Worm (Caenorhabditis elegans) whole organism, mixed stage, embryonic: Measurements from ENCODE around the gene unc-7.

Experiments
- M03D4.4 ChIP-seq: sonication (generic microtip); optimal IDR thresholded peaks from 2 replicates; lab custom pipeline; 2017; ENCODE audit warnings: mild to moderate bottlenecking, missing genetic modification characterization, missing compliant biosample characterization
- bed-3 ChIP-seq: fragments of 200-800 bp; sonication (Bioruptor generic); optimal IDR thresholded peaks from 3 replicates; lab custom pipeline; 2018; ENCODE audit warnings: mild to moderate bottlenecking, missing genetic modification characterization, moderate library complexity, missing compliant biosample characterization
- ces-1 ChIP-seq: fragments of 150-350 bp; optimal IDR thresholded peaks from 2 replicates; lab custom pipeline; 2014; ENCODE audit warnings: missing biosample characterization, missing genetic modification reagents, missing genetic modification characterization
- cnd-1 ChIP-seq: fragments of 200-800 bp; sonication (Bioruptor generic); optimal IDR thresholded peaks from 2 replicates; lab custom pipeline; 2018; ENCODE audit warnings: mild to moderate bottlenecking, missing genetic modification characterization, missing compliant biosample characterization
- elt-1 ChIP-seq: sonication (generic microtip); optimal IDR thresholded peaks from 2 replicates; lab custom pipeline; 2017; ENCODE audit warnings: missing genetic modification characterization, mild to moderate bottlenecking, missing compliant biosample characterization, antibody characterized with exemption, moderate library complexity, borderline replicate concordance; ENCODE audit not compliant: insufficient read depth
- elt-3 ChIP-seq: fragments of 150-350 bp; optimal IDR thresholded peaks from 2 replicates; lab custom pipeline; 2014; ENCODE audit warnings: missing biosample characterization, missing genetic modification characterization
- ham-2 ChIP-seq: fragments of 200-800 bp; sonication (Bioruptor generic); optimal IDR thresholded peaks from 2 replicates; lab custom pipeline; 2018; ENCODE audit warnings: mild to moderate bottlenecking, missing genetic modification characterization, missing compliant biosample characterization
- hlh-1 ChIP-seq: fragments of 150-350 bp; optimal IDR thresholded peaks from 2 replicates; lab custom pipeline; 2014; ENCODE audit warnings: missing biosample characterization, missing genetic modification reagents, missing genetic modification characterization
- lin-13 ChIP-seq: fragments of 150-350 bp; optimal IDR thresholded peaks from 2 replicates; lab custom pipeline; 2014; ENCODE audit warnings: missing biosample characterization, missing genetic modification characterization
- lin-32 ChIP-seq: fragments of 200-800 bp; sonication (Bioruptor generic); optimal IDR thresholded peaks from 2 replicates; lab custom pipeline; 2018; ENCODE audit warnings: mild to moderate bottlenecking, missing genetic modification characterization, missing compliant biosample characterization
- lsy-2 ChIP-seq: fragments of 150-350 bp; optimal IDR thresholded peaks from 2 replicates; lab custom pipeline; 2014; ENCODE audit warnings: missing biosample characterization, missing genetic modification characterization
- mab-5 ChIP-seq: fragments of 150-350 bp; optimal IDR thresholded peaks from 2 replicates; lab custom pipeline; 2014; ENCODE audit warnings: missing biosample characterization, missing genetic modification characterization
- mep-1 ChIP-seq: fragments of 150-350 bp; optimal IDR thresholded peaks from 2 replicates; lab custom pipeline; 2017; ENCODE audit warnings: missing biosample characterization, missing genetic modification reagents, missing genetic modification characterization, inconsistent platforms
- mls-2 ChIP-seq: sonication (generic microtip); optimal IDR thresholded peaks from 2 replicates; lab custom pipeline; 2016; ENCODE audit warnings: mild to moderate bottlenecking, missing genetic modification characterization, moderate library complexity, missing compliant biosample characterization
- nhr-12 ChIP-seq: fragments of 150-350 bp; optimal IDR thresholded peaks from 2 replicates; lab custom pipeline; 2014; ENCODE audit warnings: missing biosample characterization, missing genetic modification characterization
- nhr-2 ChIP-seq: fragments of 150-350 bp; optimal IDR thresholded peaks from 2 replicates; lab custom pipeline; 2014; ENCODE audit warnings: missing biosample characterization, missing genetic modification characterization
- nhr-237 ChIP-seq: fragments of 150-350 bp; optimal IDR thresholded peaks from 2 replicates; lab custom pipeline; 2014; ENCODE audit warnings: missing biosample characterization, missing genetic modification characterization
- nhr-76 ChIP-seq: sonication (generic microtip); optimal IDR thresholded peaks from 2 replicates; lab custom pipeline; 2017; ENCODE audit warnings: missing biosample characterization, missing genetic modification characterization
- pha-4 ChIP-seq: fragments of 150-350 bp; optimal IDR thresholded peaks from 2 replicates; lab custom pipeline; 2018; ENCODE audit warnings: missing biosample characterization, missing genetic modification reagents, missing genetic modification characterization
- sem-2 ChIP-seq: fragments of 200-800 bp; sonication (Bioruptor generic); optimal IDR thresholded peaks from 2 replicates; lab custom pipeline; 2018; ENCODE audit warnings: mild to moderate bottlenecking, missing genetic modification characterization, missing compliant biosample characterization
- snpc-4 ChIP-seq: fragments of 150-350 bp; optimal IDR thresholded peaks from 2 replicates; lab custom pipeline; 2014; ENCODE audit warnings: missing biosample characterization, missing genetic modification characterization
- sptf-1 ChIP-seq: sonication (generic microtip); optimal IDR thresholded peaks from 2 replicates; lab custom pipeline; 2017; ENCODE audit warnings: mild to moderate bottlenecking, missing genetic modification characterization, moderate library complexity, missing compliant biosample characterization
- tbx-8 ChIP-seq: fragments of 200-800 bp; sonication (Bioruptor generic); optimal IDR thresholded peaks from 2 replicates; lab custom pipeline; 2018; ENCODE audit warnings: mild to moderate bottlenecking, missing genetic modification characterization, moderate library complexity, missing compliant biosample characterization
- unc-39 ChIP-seq: fragments of 150-350 bp; optimal IDR thresholded peaks from 2 replicates; lab custom pipeline; 2014; ENCODE audit warnings: missing biosample characterization, missing genetic modification characterization
- unc-62 ChIP-seq: fragments of 150-350 bp; optimal IDR thresholded peaks from 2 replicates; lab custom pipeline; 2014; ENCODE audit warnings: missing biosample characterization, missing genetic modification reagents, missing genetic modification characterization
- zip-8 ChIP-seq: fragments of 150-350 bp; optimal IDR thresholded peaks from 2 replicates; lab custom pipeline; 2014; ENCODE audit warnings: missing biosample characterization, missing genetic modification characterization
- ztf-11 ChIP-seq: fragments of 150-350 bp; optimal IDR thresholded peaks from 2 replicates; lab custom pipeline; 2014; ENCODE audit warnings: missing biosample characterization, missing genetic modification characterization

Gene unc-7

ce11 chrX:15134941-15135340 lies 12.6 kb downstream of the unc-7 start:
- TF ChIP-seq sem-2 = no peak
- no peak for TF ChIP-seq pha-4 (tag; lab: Kevin White, UChicago)
- TF ChIP-seq ces-1 = peak; percentile 80

ce11 chrX:15133180-15133579 lies 14.4 kb downstream of the unc-7 start:
- TF ChIP-seq lsy-2 (tag; lab: Kevin White, UChicago) (no peak), sptf-1 (tag; lab: Kevin White, UChicago) (no peak), ces-1 (peak; percentile 79)

- TF ChIP-seq ztf-11 (tag; lab: Kevin White, UChicago) = no peak
- no peak for TF ChIP-seq zip-8 (tag; lab: Kevin White, UChicago)
- no peak for TF ChIP-seq nhr-76 (tag; lab: Kevin White, UChicago)
- no peak for TF ChIP-seq mab-5 (tag; lab: Kevin White, UChicago)
These were observed 15.5 kb downstream of the unc-7 start for ce11 chrX:15132073-15132472.

ce11 chrX:15128184-15128583 lies 19.4 kb downstream of the unc-7 start:
- peak; percentile 80 for TF ChIP-seq ces-1
- TF ChIP-seq nhr-2 (tag; lab: Kevin White, UChicago) = no peak

- TF ChIP-seq unc-39 (tag; lab: Kevin White, UChicago) = no peak
- TF ChIP-seq sem-2 = no peak
These were observed 20.2 kb downstream of the unc-7 start for ce11 chrX:15127338-15127737.

ce11 chrX:15126736-15127135 lies 20.8 kb downstream of the unc-7 start:
- TF ChIP-seq zip-8 (tag; lab: Kevin White, UChicago) (no peak), ces-1 (peak; percentile 88)

ce11 chrX:15125138-15125537 lies 22.4 kb downstream of the unc-7 start:
- TF ChIP-seq nhr-76 (tag; lab: Kevin White, UChicago) (no peak), ham-2 (GFP tag; lab: Kevin White, UChicago) (no peak), ces-1 (peak; percentile 85)

ce11 chrX:15120545-15120944 lies 27.0 kb downstream of the unc-7 start:
- no peak for TF ChIP-seq hlh-1 (tag; lab: Kevin White, UChicago)
- TF ChIP-seq bed-3 = no peak
- TF ChIP-seq mep-1 (tag; lab: Kevin White, UChicago) = no peak
- no peak for TF ChIP-seq lin-13 (tag; lab: Kevin White, UChicago)
- TF ChIP-seq nhr-12 (tag; lab: Kevin White, UChicago) = no peak
- no peak for TF ChIP-seq tbx-8 (GFP tag; lab: Kevin White, UChicago)
- TF ChIP-seq snpc-4 = no peak
- no peak for TF ChIP-seq pha-4 (tag; lab: Kevin White, UChicago)
- TF ChIP-seq unc-39 (tag; lab: Kevin White, UChicago) = no peak
- no peak for TF ChIP-seq elt-1

ce11 chrX:15116514-15116913 lies 31.0 kb downstream of the unc-7 start, which contains the start of gene R07D5.2:
Gene R07D5.2, minus strand, starts transcription at chrX:15116614.
- no peak for TF ChIP-seq mls-2 (tag; lab: Kevin White, UChicago)
- no peak for TF ChIP-seq ham-2 (GFP tag; lab: Kevin White, UChicago)

ce11 chrX:15115748-15116147 lies 31.8 kb downstream of the unc-7 start:
- TF ChIP-seq unc-62 (GFP tag; lab: Kevin White, UChicago) = no peak
- TF ChIP-seq cnd-1 (tag; lab: Kevin White, UChicago) = peak; percentile 78
- no peak for TF ChIP-seq nhr-237 (tag; lab: Kevin White, UChicago)
- peak; percentile 97 for TF ChIP-seq zip-8 (tag; lab: Kevin White, UChicago)
- no peak for TF ChIP-seq M03D4.4
- no peak for TF ChIP-seq hlh-1 (tag; lab: Kevin White, UChicago)
- no peak for TF ChIP-seq lin-32 (GFP tag; lab: Kevin White, UChicago)
- no peak for TF ChIP-seq elt-3 (tag; lab: Kevin White, UChicago)
- no peak for TF ChIP-seq tbx-8 (GFP tag; lab: Kevin White, UChicago)
- no peak for TF ChIP-seq ham-2 (GFP tag; lab: Kevin White, UChicago)
- no peak for TF ChIP-seq elt-1
- TF ChIP-seq, all 35 proteins: peak for 2
